Worm (Caenorhabditis elegans): ENCODE measurements around the gene srsx-13.

Gene srsx-13

ce11 chrV:4995155-4995554 is 12.2 kb upstream of the srsx-13 start, which contains the start of gene ncx-9:
Gene ncx-9 (minus strand): TSS chrV:4995255.
- TF ChIP-seq sea-1 (GFP tag; conservative IDR thresholded peaks at IDR 0.05) (no peak), scrt-1 (GFP tag; IDR thresholded peaks at IDR 0.05) (no peak), ceh-36 (tag; optimal IDR thresholded peaks at IDR 0.05) (no peak), tra-4 (tag; optimal IDR thresholded peaks at IDR 0.05) (no peak), ets-7 (tag; optimal IDR thresholded peaks at IDR 0.05) (no peak), ama-1 (optimal IDR thresholded peaks at IDR 0.05) (no peak), aly-1 (tag; optimal IDR thresholded peaks at IDR 0.05) (no peak), F13C5.2 (tag; optimal IDR thresholded peaks at IDR 0.05) (no peak), hmg-4 (GFP tag; optimal IDR thresholded peaks at IDR 0.05) (no peak), ceh-13 (GFP tag; optimal IDR thresholded peaks at IDR 0.05) (no peak), tbx-37 (GFP tag; conservative IDR thresholded peaks at IDR 0.05) (no peak), flt-1 (GFP tag; IDR thresholded peaks at IDR 0.05) (no peak), hmbx-1 (tag; optimal IDR thresholded peaks at IDR 0.05) (no peak), tbx-11 (GFP tag; IDR thresholded peaks at IDR 0.05) (no peak), B0310.2 (tag; optimal IDR thresholded peaks at IDR 0.05) (no peak), pes-1 (GFP tag; IDR thresholded peaks at IDR 0.05) (no peak), hnd-1 (tag; optimal IDR thresholded peaks at IDR 0.05) (no peak)

ce11 chrV:4987097-4987496 is 4.1 kb upstream of the srsx-13 start, which contains the start of gene ncx-8:
Gene ncx-8 (minus strand): TSS chrV:4987197.
- TF ChIP-seq tra-4 (tag; optimal IDR thresholded peaks at IDR 0.05) (no peak), flt-1 (GFP tag; IDR thresholded peaks at IDR 0.05) (no peak), hnd-1 (tag; optimal IDR thresholded peaks at IDR 0.05) (no peak), ama-1 (optimal IDR thresholded peaks at IDR 0.05) (no peak), pes-1 (GFP tag; IDR thresholded peaks at IDR 0.05) (no peak), ceh-13 (GFP tag; optimal IDR thresholded peaks at IDR 0.05) (no peak), aly-1 (tag; optimal IDR thresholded peaks at IDR 0.05) (no peak), sea-1 (GFP tag; conservative IDR thresholded peaks at IDR 0.05) (no peak), ets-7 (tag; optimal IDR thresholded peaks at IDR 0.05) (no peak), hmbx-1 (tag; optimal IDR thresholded peaks at IDR 0.05) (no peak), tbx-11 (GFP tag; IDR thresholded peaks at IDR 0.05) (no peak)

ce11 chrV:4980873-4981272 is 2.1 kb downstream of the srsx-13 start, which contains the start of gene srsx-12:
Gene srsx-12 (minus strand): TSS chrV:4980973.
- TF ChIP-seq F13C5.2 (tag; optimal IDR thresholded peaks at IDR 0.05) = no peak
- no peak for TF ChIP-seq ets-7 (tag; optimal IDR thresholded peaks at IDR 0.05)
- TF ChIP-seq tbx-37 (GFP tag; conservative IDR thresholded peaks at IDR 0.05) = no peak
- no peak for TF ChIP-seq B0310.2 (tag; optimal IDR thresholded peaks at IDR 0.05)
- TF ChIP-seq sea-1 (GFP tag; conservative IDR thresholded peaks at IDR 0.05) = no peak
- no peak for TF ChIP-seq pes-1 (GFP tag; IDR thresholded peaks at IDR 0.05)
- no peak for TF ChIP-seq hmg-4 (GFP tag; optimal IDR thresholded peaks at IDR 0.05)
- no peak for TF ChIP-seq tbx-11 (GFP tag; IDR thresholded peaks at IDR 0.05)
- no peak for TF ChIP-seq hmbx-1 (tag; optimal IDR thresholded peaks at IDR 0.05)
- no peak for TF ChIP-seq flt-1 (GFP tag; IDR thresholded peaks at IDR 0.05)
- TF ChIP-seq aly-1 (tag; optimal IDR thresholded peaks at IDR 0.05) = no peak
- no peak for TF ChIP-seq scrt-1 (GFP tag; IDR thresholded peaks at IDR 0.05)
- TF ChIP-seq hnd-1 (tag; optimal IDR thresholded peaks at IDR 0.05) = no peak
- no peak for TF ChIP-seq ceh-13 (GFP tag; optimal IDR thresholded peaks at IDR 0.05)
- no peak for TF ChIP-seq tra-4 (tag; optimal IDR thresholded peaks at IDR 0.05)
- TF ChIP-seq ama-1 (optimal IDR thresholded peaks at IDR 0.05) = no peak
- no peak for TF ChIP-seq ceh-36 (tag; optimal IDR thresholded peaks at IDR 0.05)

- TF ChIP-seq ets-7 (tag; optimal IDR thresholded peaks at IDR 0.05) (no peak), aly-1 (tag; optimal IDR thresholded peaks at IDR 0.05) (no peak), tbx-37 (GFP tag; conservative IDR thresholded peaks at IDR 0.05) (no peak), tbx-11 (GFP tag; IDR thresholded peaks at IDR 0.05) (no peak), ama-1 (optimal IDR thresholded peaks at IDR 0.05) (no peak), ceh-13 (GFP tag; optimal IDR thresholded peaks at IDR 0.05) (no peak), B0310.2 (tag; optimal IDR thresholded peaks at IDR 0.05) (no peak), hnd-1 (tag; optimal IDR thresholded peaks at IDR 0.05) (no peak), hmbx-1 (tag; optimal IDR thresholded peaks at IDR 0.05) (no peak), F13C5.2 (tag; optimal IDR thresholded peaks at IDR 0.05) (no peak), ceh-36 (tag; optimal IDR thresholded peaks at IDR 0.05) (no peak), hmg-4 (GFP tag; optimal IDR thresholded peaks at IDR 0.05) (no peak), flt-1 (GFP tag; IDR thresholded peaks at IDR 0.05) (no peak), tra-4 (tag; optimal IDR thresholded peaks at IDR 0.05) (no peak), sea-1 (GFP tag; conservative IDR thresholded peaks at IDR 0.05) (no peak), scrt-1 (GFP tag; IDR thresholded peaks at IDR 0.05) (no peak), pes-1 (GFP tag; IDR thresholded peaks at IDR 0.05) (no peak)
Measured at ce11 chrV:4980094-4980493, 2.9 kb downstream of the srsx-13 start.

- TF ChIP-seq aly-1 (tag; optimal IDR thresholded peaks at IDR 0.05) (no peak), tbx-11 (GFP tag; IDR thresholded peaks at IDR 0.05) (no peak)
Measured at ce11 chrV:4979060-4979459, 3.9 kb downstream of the srsx-13 start, which contains the start of gene srsx-11. Gene srsx-11 (minus strand): TSS chrV:4979160.

ce11 chrV:4977539-4977938 is 5.5 kb downstream of the srsx-13 start:
- TF ChIP-seq tbx-37 (GFP tag; conservative IDR thresholded peaks at IDR 0.05) (no peak), aly-1 (tag; optimal IDR thresholded peaks at IDR 0.05) (no peak), ets-7 (tag; optimal IDR thresholded peaks at IDR 0.05) (no peak), scrt-1 (GFP tag; IDR thresholded peaks at IDR 0.05) (no peak), pes-1 (GFP tag; IDR thresholded peaks at IDR 0.05) (no peak), hmbx-1 (tag; optimal IDR thresholded peaks at IDR 0.05) (no peak), tra-4 (tag; optimal IDR thresholded peaks at IDR 0.05) (no peak), hmg-4 (GFP tag; optimal IDR thresholded peaks at IDR 0.05) (no peak), hnd-1 (tag; optimal IDR thresholded peaks at IDR 0.05) (no peak), ceh-13 (GFP tag; optimal IDR thresholded peaks at IDR 0.05) (no peak), ama-1 (optimal IDR thresholded peaks at IDR 0.05) (no peak), F13C5.2 (tag; optimal IDR thresholded peaks at IDR 0.05) (no peak)

- TF ChIP-seq tbx-11 (GFP tag; IDR thresholded peaks at IDR 0.05) (no peak), F13C5.2 (tag; optimal IDR thresholded peaks at IDR 0.05) (no peak), ceh-13 (GFP tag; optimal IDR thresholded peaks at IDR 0.05) (no peak), tbx-37 (GFP tag; conservative IDR thresholded peaks at IDR 0.05) (no peak), hmbx-1 (tag; optimal IDR thresholded peaks at IDR 0.05) (no peak), hnd-1 (tag; optimal IDR thresholded peaks at IDR 0.05) (no peak), hmg-4 (GFP tag; optimal IDR thresholded peaks at IDR 0.05) (no peak), ets-7 (tag; optimal IDR thresholded peaks at IDR 0.05) (no peak), ceh-36 (tag; optimal IDR thresholded peaks at IDR 0.05) (no peak)
Measured at ce11 chrV:4975140-4975539, 7.9 kb downstream of the srsx-13 start, which contains the start of gene F26G5.1. Gene F26G5.1 (plus strand): TSS chrV:4975478.
